Worm (Caenorhabditis elegans) whole organism, young adult: ENCODE measurements around the gene clec-180.

Experiments
- B0019.2 ChIP-seq: fragments of 200-800 bp; sonication (Bioruptor generic); conservative IDR thresholded peaks from 2 replicates; pipeline ENCODE4 v1.3.6; 2022; ENCODE audit warnings: missing genetic modification reagents, missing genetic modification characterization, missing compliant biosample characterization
- B0261.1 ChIP-seq: sonication (generic microtip); optimal IDR thresholded peaks from 2 replicates; lab custom pipeline; 2016; ENCODE audit warnings: mild to moderate bottlenecking, missing genetic modification characterization, moderate library complexity, missing compliant biosample characterization
- B0336.3 ChIP-seq: fragments of 200-800 bp; sonication (Bioruptor generic); IDR thresholded peaks from 2 replicates; pipeline ENCODE4 v1.3.6; 2022; ENCODE audit warnings: missing genetic modification characterization, missing compliant biosample characterization
- C06A6.2 ChIP-seq: fragments of 200-800 bp; sonication (Bioruptor generic); conservative IDR thresholded peaks from 2 replicates; pipeline ENCODE4 v1.3.6; 2022; ENCODE audit warnings: missing genetic modification characterization, missing compliant biosample characterization
- C17E4.6 ChIP-seq: fragments of 200-800 bp; sonication (Bioruptor generic); IDR thresholded peaks from 2 replicates; pipeline ENCODE4 v1.3.6; 2022; ENCODE audit warnings: missing genetic modification reagents, missing genetic modification characterization, missing compliant biosample characterization
- F10E7.11 ChIP-seq: sonication (generic microtip); optimal IDR thresholded peaks from 2 replicates; lab custom pipeline; 2017; ENCODE audit warnings: mild to moderate bottlenecking, missing genetic modification characterization, moderate library complexity, missing compliant biosample characterization
- F22D6.2 ChIP-seq: sonication (generic microtip); optimal IDR thresholded peaks from 2 replicates; lab custom pipeline; 2016; ENCODE audit warnings: mild to moderate bottlenecking, missing genetic modification characterization, missing compliant biosample characterization
- F23B12.7 ChIP-seq: sonication (generic microtip); optimal IDR thresholded peaks from 2 replicates; lab custom pipeline; 2017; ENCODE audit warnings: missing genetic modification characterization, mild to moderate bottlenecking, missing compliant biosample characterization, antibody characterized with exemption, moderate library complexity; ENCODE audit not compliant: insufficient read depth
- F37B4.10 ChIP-seq: fragments of 200-800 bp; sonication (Bioruptor generic); IDR thresholded peaks from 2 replicates; pipeline ENCODE4 v1.3.6; 2022; ENCODE audit warnings: missing genetic modification characterization, missing compliant biosample characterization
- F55B11.4 ChIP-seq: sonication (generic microtip); optimal IDR thresholded peaks from 2 replicates; lab custom pipeline; 2016; ENCODE audit warnings: missing compliant biosample characterization, missing genetic modification characterization, borderline replicate concordance; ENCODE audit not compliant: insufficient read depth
- F57C9.4 ChIP-seq: sonication (generic microtip); optimal IDR thresholded peaks from 2 replicates; lab custom pipeline; 2017; ENCODE audit warnings: mild to moderate bottlenecking, missing genetic modification characterization, missing compliant biosample characterization
- K11D2.4 ChIP-seq: fragments of 200-800 bp; sonication (Bioruptor generic); IDR thresholded peaks from 2 replicates; pipeline ENCODE4 v1.3.6; 2022; ENCODE audit warnings: missing genetic modification reagents, missing genetic modification characterization, missing compliant biosample characterization
- Y53G8AR.9 ChIP-seq: fragments of 200-800 bp; sonication (Bioruptor generic); conservative IDR thresholded peaks from 2 replicates; pipeline ENCODE4 v1.3.6; 2022; ENCODE audit warnings: missing genetic modification reagents, missing genetic modification characterization, missing compliant biosample characterization
- Y56A3A.18 ChIP-seq: fragments of 200-800 bp; sonication (Bioruptor generic); IDR thresholded peaks from 2 replicates; pipeline ENCODE4 v1.3.6; 2022; ENCODE audit warnings: missing genetic modification reagents, missing genetic modification characterization, missing compliant biosample characterization
- Y79H2A.3 ChIP-seq: fragments of 200-800 bp; sonication (Bioruptor generic); conservative IDR thresholded peaks from 2 replicates; pipeline ENCODE4 v1.3.6; 2022; ENCODE audit warnings: missing genetic modification reagents, missing genetic modification characterization, missing compliant biosample characterization
- atf-7 ChIP-seq: sonication (generic microtip); optimal IDR thresholded peaks from 2 replicates; lab custom pipeline; 2017; ENCODE audit warnings: mild to moderate bottlenecking, missing genetic modification characterization, missing compliant biosample characterization
- bed-1 ChIP-seq: fragments of 200-800 bp; sonication (Bioruptor generic); IDR thresholded peaks from 2 replicates; pipeline ENCODE4 v1.3.6; 2022; ENCODE audit warnings: missing genetic modification reagents, missing genetic modification characterization, missing compliant biosample characterization
- cebp-2 ChIP-seq: fragments of 200-800 bp; sonication (Bioruptor generic); IDR thresholded peaks from 2 replicates; pipeline ENCODE4 v1.3.6; 2022; ENCODE audit warnings: missing genetic modification characterization, missing compliant biosample characterization
- ceh-40 ChIP-seq: fragments of 200-800 bp; sonication (Bioruptor generic); IDR thresholded peaks from 2 replicates; pipeline ENCODE4 v1.3.6; 2022; ENCODE audit warnings: missing genetic modification characterization, missing compliant biosample characterization
- ceh-79 ChIP-seq: sonication (generic microtip); optimal IDR thresholded peaks from 2 replicates; lab custom pipeline; 2017; ENCODE audit warnings: mild to moderate bottlenecking, missing genetic modification characterization, missing compliant biosample characterization
- ceh-91 ChIP-seq: fragments of 200-800 bp; sonication (Bioruptor generic); IDR thresholded peaks from 2 replicates; pipeline ENCODE4 v1.3.6; 2022; ENCODE audit warnings: missing genetic modification reagents, missing genetic modification characterization, missing compliant biosample characterization
- chd-7 ChIP-seq: sonication (generic microtip); optimal IDR thresholded peaks from 2 replicates; lab custom pipeline; 2016; ENCODE audit warnings: mild to moderate bottlenecking, missing genetic modification characterization, moderate library complexity, missing compliant biosample characterization
- dox-1 ChIP-seq: fragments of 200-800 bp; sonication (Bioruptor generic); IDR thresholded peaks from 2 replicates; pipeline ENCODE4 v1.3.6; 2022; ENCODE audit warnings: missing genetic modification reagents, missing genetic modification characterization, missing compliant biosample characterization
- egl-18 ChIP-seq: fragments of 200-800 bp; sonication (Bioruptor generic); IDR thresholded peaks from 2 replicates; pipeline ENCODE4 v1.3.6; 2022; ENCODE audit warnings: missing genetic modification reagents, missing genetic modification characterization, missing compliant biosample characterization
- egrh-3 ChIP-seq: fragments of 200-800 bp; sonication (Bioruptor generic); IDR thresholded peaks from 2 replicates; pipeline ENCODE4 v1.3.6; 2022; ENCODE audit warnings: missing genetic modification reagents, missing genetic modification characterization, missing compliant biosample characterization
- ekl-4 ChIP-seq: fragments of 200-800 bp; sonication (Bioruptor generic); IDR thresholded peaks from 2 replicates; pipeline ENCODE4 v1.3.6; 2022; ENCODE audit warnings: missing genetic modification reagents, missing genetic modification characterization, missing compliant biosample characterization
- fkh-3 ChIP-seq: sonication (generic microtip); optimal IDR thresholded peaks from 2 replicates; lab custom pipeline; 2016; ENCODE audit warnings: mild to moderate bottlenecking, missing genetic modification characterization, missing compliant biosample characterization
- hlh-26 ChIP-seq: fragments of 200-800 bp; sonication (Bioruptor generic); conservative IDR thresholded peaks from 2 replicates; pipeline ENCODE4 v1.3.6; 2022; ENCODE audit warnings: missing genetic modification reagents, missing genetic modification characterization, missing compliant biosample characterization
- hmg-20 ChIP-seq: fragments of 200-800 bp; sonication (Bioruptor generic); IDR thresholded peaks from 2 replicates; pipeline ENCODE4 v1.3.6; 2022; ENCODE audit warnings: missing genetic modification reagents, missing genetic modification characterization, missing compliant biosample characterization
- hrde-1 ChIP-seq: sonication (generic microtip); optimal IDR thresholded peaks from 2 replicates; lab custom pipeline; 2016; ENCODE audit warnings: missing genetic modification characterization, mild to moderate bottlenecking, missing compliant biosample characterization, moderate library complexity, missing genotype, missing genetic modification reagents, borderline replicate concordance
- hsf-1 ChIP-seq: fragments of 200-800 bp; sonication (Bioruptor generic); IDR thresholded peaks from 2 replicates; pipeline ENCODE4 v1.3.6; 2022; ENCODE audit warnings: missing genetic modification reagents, missing genetic modification characterization, missing compliant biosample characterization
- let-607 ChIP-seq, 2 experiments: fragments of 200-800 bp in 1 of 2; sonication (Bioruptor generic) in 1 of 2; sonication (generic microtip) in 1 of 2; optimal IDR thresholded peaks; 2 replicates each; lab custom pipeline; 2016 to 2018; ENCODE audit warnings: mild to moderate bottlenecking in 2 of 2, missing compliant biosample characterization in 2 of 2, missing genetic modification characterization in 2 of 2, moderate library complexity in 2 of 2, missing genotype in 1 of 2
- lin-54 ChIP-seq: fragments of 200-800 bp; sonication (Bioruptor generic); optimal IDR thresholded peaks from 2 replicates; lab custom pipeline; 2018; ENCODE audit warnings: mild to moderate bottlenecking, missing genetic modification characterization, missing compliant biosample characterization
- lsl-1 ChIP-seq: fragments of 200-800 bp; sonication (Bioruptor generic); optimal IDR thresholded peaks from 2 replicates; lab custom pipeline; 2018; ENCODE audit warnings: mild to moderate bottlenecking, missing genetic modification characterization, moderate library complexity, missing compliant biosample characterization
- mcd-1 ChIP-seq: fragments of 200-800 bp; sonication (Bioruptor generic); IDR thresholded peaks from 2 replicates; pipeline ENCODE4 v1.3.6; 2022; ENCODE audit warnings: missing genetic modification reagents, missing genetic modification characterization, missing compliant biosample characterization
- mes-4 ChIP-seq: sonication (generic microtip); optimal IDR thresholded peaks from 2 replicates; lab custom pipeline; 2016; ENCODE audit warnings: missing genotype, missing genetic modification characterization, missing compliant biosample characterization
- mxl-1 ChIP-seq: sonication (generic microtip); optimal IDR thresholded peaks from 2 replicates; lab custom pipeline; 2016; ENCODE audit warnings: missing genetic modification characterization, missing compliant biosample characterization
- nhr-80 ChIP-seq: sonication (generic microtip); optimal IDR thresholded peaks from 2 replicates; lab custom pipeline; 2016; ENCODE audit warnings: missing genetic modification characterization, missing compliant biosample characterization
- sdz-38 ChIP-seq: sonication (generic microtip); optimal IDR thresholded peaks from 2 replicates; lab custom pipeline; 2016; ENCODE audit warnings: missing genotype, missing genetic modification characterization, missing compliant biosample characterization
- sea-2 ChIP-seq: fragments of 200-800 bp; sonication (Bioruptor generic); IDR thresholded peaks from 2 replicates; pipeline ENCODE4 v1.3.6; 2022; ENCODE audit warnings: missing genetic modification characterization, missing compliant biosample characterization
- snpc-1.3 ChIP-seq: sonication (generic microtip); optimal IDR thresholded peaks from 2 replicates; lab custom pipeline; 2017; ENCODE audit warnings: missing genetic modification characterization, mild to moderate bottlenecking, missing compliant biosample characterization, antibody characterized with exemption, moderate library complexity, missing genotype, missing genetic modification reagents; ENCODE audit not compliant: insufficient read depth
- somi-1 ChIP-seq: fragments of 200-800 bp; sonication (Bioruptor generic); optimal IDR thresholded peaks from 2 replicates; lab custom pipeline; 2018; ENCODE audit warnings: mild to moderate bottlenecking, missing genetic modification characterization, missing compliant biosample characterization
- unc-130 ChIP-seq: sonication (generic microtip); optimal IDR thresholded peaks from 2 replicates; lab custom pipeline; 2016; ENCODE audit warnings: missing genetic modification reagents, missing genetic modification characterization, missing compliant biosample characterization
- zfh-2 ChIP-seq: fragments of 200-800 bp; sonication (Bioruptor generic); conservative IDR thresholded peaks from 2 replicates; pipeline ENCODE4 v1.3.6; 2022; ENCODE audit warnings: missing genetic modification reagents, missing genetic modification characterization, missing compliant biosample characterization
- ztf-18 ChIP-seq: sonication (generic microtip); optimal IDR thresholded peaks from 2 replicates; lab custom pipeline; 2016; ENCODE audit warnings: missing genotype, mild to moderate bottlenecking, missing genetic modification characterization, missing compliant biosample characterization
- ztf-3 ChIP-seq: fragments of 200-800 bp; sonication (Bioruptor generic); optimal IDR thresholded peaks from 2 replicates; lab custom pipeline; 2018; ENCODE audit warnings: mild to moderate bottlenecking, missing genetic modification characterization, missing compliant biosample characterization
- ztf-6 ChIP-seq: fragments of 200-800 bp; sonication (Bioruptor generic); IDR thresholded peaks from 2 replicates; pipeline ENCODE4 v1.3.6; 2022; ENCODE audit warnings: missing genetic modification reagents, missing genetic modification characterization, missing compliant biosample characterization

Gene clec-180

DNA sequence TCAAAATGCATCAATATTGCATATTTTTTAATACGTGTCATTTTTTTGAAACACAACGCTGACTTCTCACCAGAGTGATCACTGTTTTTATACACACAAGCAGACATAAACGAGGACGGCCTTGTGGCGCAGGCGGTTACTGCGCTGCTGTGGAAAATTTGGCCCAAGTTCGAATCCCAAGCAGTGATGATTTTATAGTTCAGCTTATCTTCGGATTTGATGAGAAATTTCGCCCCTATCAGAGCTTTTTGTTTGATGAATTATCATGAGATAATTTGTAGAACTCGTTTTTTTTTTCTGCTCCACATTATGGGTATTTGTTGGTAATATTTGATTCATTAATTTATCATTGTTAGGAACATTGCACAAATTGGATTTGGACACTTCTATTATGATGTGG lies 5.3 kb downstream of the clec-180 start (continued):
- TF ChIP-seq hmg-20 (GFP tag; lab: Robert Waterston, UW) = peak; percentile 85
- TF ChIP-seq hsf-1 (GFP tag; lab: Robert Waterston, UW) = peak; percentile 71
- peak; percentile 87 for TF ChIP-seq F10E7.11 (tag; lab: Kevin White, UChicago)
- peak; percentile 96 for TF ChIP-seq F23B12.7 (tag; lab: Kevin White, UChicago)
- peak; percentile 84 for TF ChIP-seq atf-7 (tag; lab: Kevin White, UChicago)
- peak; percentile 43 to 75 for TF ChIP-seq let-607 (tag; optimal IDR thresholded peaks at IDR 0.05; lab: Kevin White, UChicago)
- peak; percentile 86 for TF ChIP-seq unc-130 (GFP tag; lab: Kevin White, UChicago)
- TF ChIP-seq F57C9.4 = no peak
- peak; percentile 82; the same call in 1 of the 2 replicates for TF ChIP-seq ztf-6 (GFP tag; lab: Robert Waterston, UW)
- peak; percentile 93 for TF ChIP-seq dox-1 (GFP tag; lab: Robert Waterston, UW)
- 0 out of 2 replicates have a peak, but pooled peaks have one; percentile 22 for TF ChIP-seq bed-1 (GFP tag; lab: Robert Waterston, UW)
- TF ChIP-seq zfh-2 (GFP tag; lab: Robert Waterston, UW) = peak; percentile 57; the same call in 1 of the 2 replicates
- TF ChIP-seq ceh-79 (tag; lab: Kevin White, UChicago) = peak; percentile 91
- 0 out of 2 replicates have a peak, but pooled peaks have one; percentile 82 for TF ChIP-seq F37B4.10 (GFP tag; lab: Robert Waterston, UW)
- TF ChIP-seq F55B11.4 (tag; lab: Kevin White, UChicago) = no peak
- TF ChIP-seq egrh-3 (GFP tag; lab: Robert Waterston, UW) = peak; percentile 50; the same call in 1 of the 2 replicates
- TF ChIP-seq Y56A3A.18 = peak; percentile 88
- TF ChIP-seq ceh-91 (GFP tag; lab: Robert Waterston, UW) = no peak
- no peak; the same call in 1 of the 2 replicates for TF ChIP-seq sea-2 (GFP tag; lab: Robert Waterston, UW)
- TF ChIP-seq K11D2.4 (GFP tag; lab: Robert Waterston, UW) = 0 out of 2 replicates have a peak, but pooled peaks have one; percentile 26
- TF ChIP-seq lin-54 (GFP tag; lab: Kevin White, UChicago) = peak; percentile 85
- TF ChIP-seq B0261.1 (tag; lab: Kevin White, UChicago) = peak; percentile 95
- peak; percentile 82 for TF ChIP-seq somi-1 (GFP tag; lab: Kevin White, UChicago)
- peak; percentile 88 for TF ChIP-seq ekl-4 (GFP tag; lab: Robert Waterston, UW)
- peak; percentile 87; the same call in 1 of the 2 replicates for TF ChIP-seq ceh-40 (GFP tag; lab: Robert Waterston, UW)
- 0 out of 2 replicates have a peak, but pooled peaks have one; percentile 59 for TF ChIP-seq egl-18 (GFP tag; lab: Robert Waterston, UW)
- TF ChIP-seq C17E4.6 (GFP tag; lab: Robert Waterston, UW) = 0 out of 2 replicates have a peak, but pooled peaks have one; percentile 50
- peak; percentile 96 for TF ChIP-seq mxl-1 (tag; lab: Kevin White, UChicago)
- TF ChIP-seq hlh-26 (GFP tag; lab: Robert Waterston, UW) = 0 out of 2 replicates have a peak, but pooled peaks have one; percentile 47
- peak; percentile 75; the same call in 1 of the 2 replicates for TF ChIP-seq Y79H2A.3
- TF ChIP-seq fkh-3 = peak; percentile 88
- peak; percentile 96 for TF ChIP-seq snpc-1.3 (tag; lab: Kevin White, UChicago)
- TF ChIP-seq nhr-80 (tag; lab: Kevin White, UChicago) = peak; percentile 45
- peak; percentile 67 for TF ChIP-seq F22D6.2 (tag; lab: Kevin White, UChicago)
- TF ChIP-seq mcd-1 (GFP tag; lab: Robert Waterston, UW) = no peak; the same call in 1 of the 2 replicates
- peak; percentile 69; the same call in 1 of the 2 replicates for TF ChIP-seq Y53G8AR.9 (GFP tag; lab: Robert Waterston, UW)
- TF ChIP-seq sdz-38 = no peak
- peak; percentile 85; the same call in 1 of the 2 replicates for TF ChIP-seq cebp-2
- peak; percentile 96 for TF ChIP-seq hrde-1
- TF ChIP-seq chd-7 (tag; lab: Kevin White, UChicago) = peak; percentile 92
- TF ChIP-seq C06A6.2 (GFP tag; lab: Robert Waterston, UW) = 0 out of 2 replicates have a peak, but pooled peaks have one; percentile 36
- peak; percentile 69 for TF ChIP-seq B0019.2 (GFP tag; lab: Robert Waterston, UW)
- TF ChIP-seq ztf-18 = peak; percentile 86
- peak; percentile 92 for TF ChIP-seq mes-4 (tag; lab: Kevin White, UChicago)
- TF ChIP-seq lsl-1 (GFP tag; lab: Kevin White, UChicago) = peak; percentile 69
- TF ChIP-seq ztf-3 (GFP tag; lab: Kevin White, UChicago) = peak; percentile 70
- TF ChIP-seq B0336.3 (GFP tag; lab: Robert Waterston, UW) = no peak; the same call in none of the 2 replicates
